Worm (Caenorhabditis elegans): ENCODE data around the gene C15F1.8.

DNA sequence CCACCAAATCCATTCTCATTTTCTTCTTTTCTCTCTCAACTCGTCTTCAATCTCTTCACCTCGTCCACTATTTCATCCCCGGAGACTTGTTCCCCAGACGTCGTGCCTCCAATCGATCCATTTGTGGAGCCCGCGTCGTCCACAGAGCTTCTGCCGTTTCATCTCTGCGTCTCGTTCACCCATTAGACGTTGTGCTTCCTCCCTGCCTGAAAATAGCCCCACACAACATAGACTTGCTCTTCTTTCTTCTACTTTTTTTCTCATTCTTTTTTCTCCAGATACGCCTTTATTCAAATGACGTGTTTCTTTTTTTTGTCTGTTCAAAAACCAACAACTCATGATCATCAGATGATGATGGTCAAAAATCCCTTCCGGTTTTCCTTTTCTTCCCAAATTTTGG lies 15.3 kb upstream of the C15F1.8 start:
- TF ChIP-seq dox-1 (GFP tag; IDR thresholded peaks at IDR 0.05) (no peak), attf-6 (GFP tag; IDR thresholded peaks at IDR 0.05) (no peak), dpl-1 (GFP tag; optimal IDR thresholded peaks at IDR 0.05) (no peak), ceh-79 (tag; optimal IDR thresholded peaks at IDR 0.05) (no peak), ztf-3 (GFP tag; optimal IDR thresholded peaks at IDR 0.05) (no peak), C06A6.2 (GFP tag; conservative IDR thresholded peaks at IDR 0.05) (no peak), T26A5.8 (tag; optimal IDR thresholded peaks at IDR 0.05) (no peak), unc-62 (GFP tag; optimal IDR thresholded peaks at IDR 0.05) (no peak)
